Fruit fly (Drosophila melanogaster): ENCODE results near the gene Tsf1.

Tsf1 gene

DNA sequence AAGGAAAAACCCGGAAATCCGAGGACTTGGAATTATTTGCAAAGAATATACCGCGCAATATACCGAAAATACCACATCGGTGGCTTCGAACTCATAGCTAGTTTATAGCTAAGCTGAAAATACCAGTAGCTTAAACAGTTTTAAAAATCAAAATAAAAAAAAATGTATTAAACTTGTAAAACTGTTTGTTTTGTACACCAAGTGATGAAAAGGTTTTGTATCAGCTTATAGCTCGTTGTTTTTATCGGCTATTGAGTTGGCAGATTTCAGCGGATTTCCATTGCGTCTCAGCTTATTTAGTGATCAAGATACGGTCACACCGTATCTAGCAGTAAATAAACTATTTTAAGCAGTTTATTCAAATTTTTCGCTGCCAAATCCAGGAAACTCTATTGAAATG is 7.1 kb upstream of the Tsf1 start, which contains the start of the genes por and CG6179:
Gene por, minus strand, starts transcription at position 64 of the 400 bp plus-strand sequence.
Gene CG6179, plus strand, starts transcription at position 292 of the 400 bp plus-strand sequence.
- TF ChIP-seq Hr78 (GFP tag; optimal IDR thresholded peaks at IDR 0.05), result no peak
- TF ChIP-seq Rel (GFP tag; optimal IDR thresholded peaks at IDR 0.05), result no peak
- peak; percentile 13 for TF ChIP-seq Rel (tag; optimal IDR thresholded peaks at IDR 0.05)
- peak; percentile 72 for TF ChIP-seq Myc (optimal IDR thresholded peaks at IDR 0.05)

DNA sequence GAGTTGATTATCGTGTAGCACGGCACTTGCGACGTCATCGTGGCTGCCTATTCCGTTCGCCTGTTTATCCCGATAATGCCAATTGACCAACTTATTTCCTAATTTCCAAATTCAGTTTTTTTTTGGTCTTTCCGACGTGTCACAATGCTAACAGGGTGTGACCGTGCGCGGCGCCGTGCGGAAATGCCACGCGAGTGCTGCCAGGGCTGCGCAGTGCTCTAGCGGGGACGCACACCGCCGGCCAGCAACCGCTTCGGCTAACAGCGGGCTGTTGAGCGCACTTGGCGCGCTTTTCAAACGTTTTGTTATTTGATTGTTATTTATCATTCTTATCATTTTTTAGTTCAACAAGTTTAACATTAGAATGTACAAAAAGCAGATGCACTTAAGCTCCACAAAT is 1.8 kb upstream of the Tsf1 start, which contains the start of gene betaCOP:
Gene betaCOP, minus strand, starts transcription at position 187 of the 400 bp plus-strand sequence.
- TF ChIP-seq Rel (GFP tag; optimal IDR thresholded peaks at IDR 0.05) (no peak), Rel (tag; optimal IDR thresholded peaks at IDR 0.05) (peak; percentile 31), Jra (GFP tag; optimal IDR thresholded peaks at IDR 0.05) (no peak)

DNA sequence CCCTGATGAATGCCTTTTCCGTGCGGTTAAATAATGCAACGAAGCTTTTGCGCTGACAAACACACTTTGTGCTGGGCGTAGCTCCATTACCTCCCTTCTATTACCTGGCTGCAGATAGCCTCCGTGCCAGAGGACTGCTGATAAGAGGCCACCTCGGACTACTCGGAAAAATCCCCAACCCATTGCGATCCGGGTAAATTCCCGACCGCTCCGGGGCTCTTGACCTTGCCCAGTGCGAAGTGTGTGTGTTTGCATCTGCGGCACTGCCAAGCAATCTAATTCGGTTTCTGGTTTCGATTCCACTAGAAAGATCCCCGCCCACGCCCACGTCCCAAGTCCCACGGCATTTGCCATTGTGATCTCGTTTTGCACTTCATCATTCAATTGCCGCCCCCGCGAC is 1.1 kb upstream of the Tsf1 start:
- TF ChIP-seq Rel (GFP tag; optimal IDR thresholded peaks at IDR 0.05) (no peak), Rel (tag; optimal IDR thresholded peaks at IDR 0.05) (peak; percentile 94), Hr78 (GFP tag; optimal IDR thresholded peaks at IDR 0.05) (no peak), pan (optimal IDR thresholded peaks at IDR 0.05) (no peak), usp (GFP tag; optimal IDR thresholded peaks at IDR 0.05) (no peak)

DNA sequence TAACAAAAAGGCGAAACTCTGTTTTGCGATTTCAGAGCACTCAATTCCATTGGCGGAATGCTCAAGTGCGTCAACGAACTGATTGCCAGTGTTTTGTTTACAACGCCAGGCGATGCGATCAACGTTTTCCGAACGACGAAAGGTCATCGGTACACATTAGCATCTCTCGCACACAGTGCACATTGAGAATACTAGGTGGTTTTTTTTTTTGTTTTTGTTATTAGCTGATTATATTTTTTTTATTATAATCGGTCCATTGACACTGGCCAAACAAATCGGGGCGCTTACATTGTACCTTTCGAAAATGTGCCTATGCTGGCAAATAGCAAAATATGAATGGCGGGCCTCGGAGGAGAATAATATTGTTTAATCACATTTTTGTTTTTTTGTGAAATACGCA is 8.3 kb downstream of the Tsf1 start:
- TF ChIP-seq Rel (GFP tag; optimal IDR thresholded peaks at IDR 0.05) (no peak), Rel (tag; optimal IDR thresholded peaks at IDR 0.05) (peak; percentile 40), dmrt93B (GFP tag; optimal IDR thresholded peaks at IDR 0.05) (no peak)

DNA sequence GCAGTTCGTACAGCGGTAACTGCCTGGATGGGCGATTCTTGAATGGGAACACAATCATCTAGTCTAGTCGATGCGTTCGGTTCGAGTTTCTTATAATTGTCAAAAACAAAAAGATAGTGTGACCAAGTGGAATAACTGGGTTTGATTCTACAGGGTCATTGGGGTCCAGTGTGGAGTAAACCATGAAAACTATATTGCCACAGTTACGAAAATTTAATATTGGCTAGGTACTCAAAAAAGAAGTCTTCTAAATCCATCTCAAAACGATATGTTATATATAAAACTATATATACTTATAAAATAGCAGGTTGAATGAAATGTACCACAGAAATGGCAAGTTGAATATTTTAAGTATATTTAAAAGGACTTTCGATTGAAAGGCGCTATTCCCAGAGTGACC is 13.1 kb downstream of the Tsf1 start, which contains the start of gene CG34328:
Gene CG34328, minus strand, starts transcription at position 101 of the 400 bp plus-strand sequence.
- no peak for TF ChIP-seq dl (GFP tag; optimal IDR thresholded peaks at IDR 0.05; ENCODE audit: insufficient read depth in 1 of 2, partially characterized antibody in 2 of 2)
- no peak for TF ChIP-seq Vsx2 (GFP tag; optimal IDR thresholded peaks at IDR 0.05; ENCODE audit: partially characterized antibody)
- no peak for TF ChIP-seq Abd-B (GFP tag; optimal IDR thresholded peaks at IDR 0.05)
- TF ChIP-seq GATAd (GFP tag; optimal IDR thresholded peaks at IDR 0.05), result no peak

DNA sequence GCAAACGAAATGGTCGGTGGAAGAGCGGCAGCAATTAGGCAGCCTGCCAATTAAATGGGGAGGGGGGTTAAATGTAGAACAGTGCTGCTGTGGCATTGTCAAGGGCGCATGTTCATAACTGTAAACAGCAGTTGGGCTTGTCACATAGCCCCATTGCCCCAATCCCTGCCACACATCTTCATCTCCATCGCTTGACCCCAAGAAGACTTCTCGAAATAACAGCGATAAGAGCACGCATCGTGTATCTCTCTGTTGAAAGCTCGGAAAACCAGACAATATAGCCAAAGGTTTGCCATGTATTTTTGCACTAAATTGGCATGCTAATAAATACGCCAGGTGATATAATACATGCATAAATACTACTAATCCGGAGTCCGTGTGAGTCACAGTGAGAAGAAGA is 15.7 kb downstream of the Tsf1 start:
- no peak for TF ChIP-seq Rel (GFP tag; optimal IDR thresholded peaks at IDR 0.05)
- peak; percentile 50 for TF ChIP-seq Rel (tag; optimal IDR thresholded peaks at IDR 0.05)
- TF ChIP-seq Mio (GFP tag; optimal IDR thresholded peaks at IDR 0.05), result no peak
- no peak for TF ChIP-seq CrebA (GFP tag; optimal IDR thresholded peaks at IDR 0.05; ENCODE audit: borderline replicate concordance)

DNA sequence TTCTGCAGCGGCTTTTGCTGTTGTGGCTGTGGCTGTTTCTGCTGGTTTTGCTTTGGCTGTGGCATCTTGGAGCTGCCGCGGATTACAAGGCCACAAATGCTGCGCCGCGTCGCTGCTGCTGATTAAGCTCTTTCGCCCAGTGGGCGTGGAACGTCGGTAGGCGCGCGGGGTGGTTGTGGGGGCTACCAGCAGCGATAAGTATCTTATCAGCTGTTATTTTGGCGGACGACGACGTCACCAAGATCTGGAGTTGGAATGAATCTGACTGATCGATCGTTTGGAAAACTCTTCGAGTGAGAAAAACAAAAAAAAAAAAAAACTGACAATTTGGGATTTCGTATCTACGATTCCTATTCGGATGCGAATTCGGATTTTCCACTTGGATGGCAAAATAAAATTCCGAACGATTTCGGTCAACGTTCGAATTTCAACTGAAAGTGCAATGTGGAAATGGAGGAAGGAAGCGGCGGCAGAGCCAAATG is 17.3 kb downstream of the Tsf1 start:
- no peak for TF ChIP-seq Rel (GFP tag; optimal IDR thresholded peaks at IDR 0.05)
- peak; percentile 3 for TF ChIP-seq Rel (tag; optimal IDR thresholded peaks at IDR 0.05)
- peak; percentile 22 for TF ChIP-seq Dif (GFP tag; optimal IDR thresholded peaks at IDR 0.05; ENCODE audit: partially characterized antibody)
- TF ChIP-seq fru (GFP tag; optimal IDR thresholded peaks at IDR 0.05), result no peak

DNA sequence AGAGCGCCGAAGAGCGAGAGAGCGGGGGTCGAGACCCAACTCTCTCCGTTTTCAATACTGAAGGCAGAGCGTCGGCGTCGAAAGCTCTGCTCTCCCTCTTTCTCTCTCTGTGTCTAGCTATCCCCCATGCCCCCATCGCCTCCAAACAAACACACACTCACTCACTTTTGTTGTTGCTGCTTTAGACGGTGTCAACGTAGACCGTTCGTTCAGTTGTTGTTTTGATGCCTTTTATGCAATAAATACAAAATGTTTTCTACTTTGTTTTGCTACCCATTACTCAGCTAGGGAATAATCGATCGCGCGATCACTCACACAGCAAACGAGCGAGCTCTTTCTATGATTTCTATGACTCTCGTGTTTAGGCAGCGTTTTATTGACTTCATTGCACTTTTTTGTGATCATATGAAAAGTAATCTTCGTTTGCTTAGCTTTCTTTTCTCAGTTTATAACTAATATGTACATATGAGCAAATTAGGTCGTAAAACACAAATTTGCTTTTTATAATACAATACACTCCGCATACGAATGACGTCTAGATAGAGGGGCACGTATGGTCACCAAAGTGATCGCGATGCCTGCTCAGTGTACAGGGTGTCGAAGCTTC is 17.9 kb downstream of the Tsf1 start:
- peak; percentile 90 to 93 for TF ChIP-seq dl (GFP tag; optimal IDR thresholded peaks at IDR 0.05; ENCODE audit: insufficient read depth in 1 of 2, partially characterized antibody in 2 of 2)
- no peak for TF ChIP-seq psq (GFP tag; optimal IDR thresholded peaks at IDR 0.05)
- TF ChIP-seq Dif (GFP tag; optimal IDR thresholded peaks at IDR 0.05; ENCODE audit: partially characterized antibody), result peak; percentile 95
- TF ChIP-seq sv (GFP tag; optimal IDR thresholded peaks at IDR 0.05), result no peak
- TF ChIP-seq Hr83 (GFP tag; optimal IDR thresholded peaks at IDR 0.05; ENCODE audit: poor library complexity, severe bottlenecking), result no peak
- peak; percentile 3 for TF ChIP-seq Jra (GFP tag; optimal IDR thresholded peaks at IDR 0.05)
- TF ChIP-seq Hnf4 (GFP tag; optimal IDR thresholded peaks at IDR 0.05), result peak; percentile 15
- peak; percentile 90 for TF ChIP-seq Vsx2 (GFP tag; optimal IDR thresholded peaks at IDR 0.05; ENCODE audit: partially characterized antibody)
- TF ChIP-seq jim (GFP tag; optimal IDR thresholded peaks at IDR 0.05), result peak; percentile 1
- TF ChIP-seq h (GFP tag; optimal IDR thresholded peaks at IDR 0.05), result peak; percentile 1
- TF ChIP-seq dmrt93B (GFP tag; optimal IDR thresholded peaks at IDR 0.05), result no peak
- TF ChIP-seq foxo (GFP tag; optimal IDR thresholded peaks at IDR 0.05), result no peak
- no peak for TF ChIP-seq Sp1 (GFP tag; optimal IDR thresholded peaks at IDR 0.05)
- TF ChIP-seq fru (GFP tag; optimal IDR thresholded peaks at IDR 0.05), result peak; percentile 0
- TF ChIP-seq br (GFP tag; optimal IDR thresholded peaks at IDR 0.05), result peak; percentile 91
- peak; percentile 70 for TF ChIP-seq pan (optimal IDR thresholded peaks at IDR 0.05)

Measured in whole organism, wandering third instar larva.